Fruit fly (Drosophila melanogaster): Measurements from ENCODE around the gene wake.

wake gene

DNA sequence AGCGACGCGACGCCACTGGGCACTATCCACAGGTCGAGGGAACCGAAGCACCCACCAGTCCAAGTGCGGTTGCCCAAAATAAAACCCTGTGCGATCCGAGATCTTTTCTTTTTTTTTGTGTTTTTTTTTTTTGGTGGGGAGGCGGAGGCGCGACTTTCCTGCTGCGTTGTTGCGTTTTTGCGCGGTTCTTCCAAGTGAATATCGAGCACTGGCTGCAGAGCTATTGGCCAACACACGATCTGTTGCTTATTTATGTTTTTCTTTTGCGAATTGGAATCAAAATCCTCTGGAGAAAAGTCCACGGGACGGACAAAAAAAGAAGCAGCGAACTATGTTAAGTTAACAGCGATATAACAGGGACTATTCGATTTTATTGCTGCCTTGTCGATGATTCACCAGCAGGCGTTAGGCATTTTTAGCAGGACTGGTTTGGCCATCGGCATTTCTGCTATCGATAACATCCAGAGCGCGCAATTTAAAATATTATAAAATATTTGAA is 81.2 kb downstream of the wake start, which contains the start of gene wge (continued):
- no peak for TF ChIP-seq sima (GFP tag; optimal IDR thresholded peaks at IDR 0.05)
- TF ChIP-seq Awh (GFP tag; IDR thresholded peaks at IDR 0.05) = no peak
- TF ChIP-seq Dip3 (GFP tag; optimal IDR thresholded peaks at IDR 0.05) = no peak
- no peak for TF ChIP-seq lov (optimal IDR thresholded peaks at IDR 0.05)
- TF ChIP-seq lov (GFP tag; IDR thresholded peaks at IDR 0.05) = no peak
- peak; percentile 71; the same call in 1 of the 4 replicates for TF ChIP-seq chinmo (GFP tag; IDR thresholded peaks at IDR 0.05; ENCODE audit: partially characterized antibody)
- TF ChIP-seq CG33213 (GFP tag; optimal IDR thresholded peaks at IDR 0.05) = no peak
- TF ChIP-seq tap (tag; optimal IDR thresholded peaks at IDR 0.05) = no peak
- TF ChIP-seq vnd (GFP tag; IDR thresholded peaks at IDR 0.05; ENCODE audit: partially characterized antibody) = peak; percentile 38; the same call in 1 of the 3 replicates
- no peak for TF ChIP-seq CG1792 (GFP tag; optimal IDR thresholded peaks at IDR 0.05)
- TF ChIP-seq CG15601 (tag; optimal IDR thresholded peaks at IDR 0.05) = no peak
- TF ChIP-seq sqz (GFP tag; optimal IDR thresholded peaks at IDR 0.05) = peak; percentile 89
- TF ChIP-seq tx (GFP tag; optimal IDR thresholded peaks at IDR 0.05) = no peak
- no peak for TF ChIP-seq croc (GFP tag; conservative IDR thresholded peaks at IDR 0.05)
- no peak for TF ChIP-seq CG15011 (GFP tag; optimal IDR thresholded peaks at IDR 0.05)
- no peak for TF ChIP-seq CG4730 (GFP tag; IDR thresholded peaks at IDR 0.05)
- no peak for TF ChIP-seq Nf-YB (GFP tag; optimal IDR thresholded peaks at IDR 0.05)
- TF ChIP-seq her (GFP tag; optimal IDR thresholded peaks at IDR 0.05) = no peak
- TF ChIP-seq vfl (GFP tag; optimal IDR thresholded peaks at IDR 0.05) = no peak
- TF ChIP-seq CG2120 (GFP tag; optimal IDR thresholded peaks at IDR 0.05) = no peak
- no peak for TF ChIP-seq CG10654 (GFP tag; optimal IDR thresholded peaks at IDR 0.05)
- no peak for TF ChIP-seq CG13424 (tag; optimal IDR thresholded peaks at IDR 0.05)
- TF ChIP-seq maf-S (GFP tag; optimal IDR thresholded peaks at IDR 0.05) = no peak
- no peak for TF ChIP-seq chif (GFP tag; optimal IDR thresholded peaks at IDR 0.05)
- TF ChIP-seq mld (GFP tag; IDR thresholded peaks at IDR 0.05; ENCODE audit: partially characterized antibody) = peak; percentile 55; the same call in 1 of the 3 replicates
- TF ChIP-seq nerfin-1 (tag; optimal IDR thresholded peaks at IDR 0.05) = peak; percentile 72
- no peak for TF ChIP-seq CG18599 (GFP tag; optimal IDR thresholded peaks at IDR 0.05)
- TF ChIP-seq Doc3 (GFP tag; IDR thresholded peaks at IDR 0.05; ENCODE audit: partially characterized antibody) = peak; percentile 44; the same call in 2 of the 3 replicates
- no peak for TF ChIP-seq zf30C (GFP tag; optimal IDR thresholded peaks at IDR 0.05)
- TF ChIP-seq Ptx1 (GFP tag; IDR thresholded peaks at IDR 0.05) = no peak
- TF ChIP-seq CG7786 (GFP tag; optimal IDR thresholded peaks at IDR 0.05) = no peak
- TF ChIP-seq CG7556 (GFP tag; optimal IDR thresholded peaks at IDR 0.05) = no peak
- TF ChIP-seq CG17359 (tag; optimal IDR thresholded peaks at IDR 0.05) = no peak
- TF ChIP-seq CG14860 (GFP tag; IDR thresholded peaks at IDR 0.05; ENCODE audit: partially characterized antibody) = peak; percentile 8; the same call in 1 of the 3 replicates
- TF ChIP-seq CG6791 (GFP tag; IDR thresholded peaks at IDR 0.05; ENCODE audit: partially characterized antibody) = peak; percentile 74
- TF ChIP-seq CG6813 (GFP tag; optimal IDR thresholded peaks at IDR 0.05) = no peak
- TF ChIP-seq pita (GFP tag; optimal IDR thresholded peaks at IDR 0.05) = no peak
- TF ChIP-seq Atf6 (GFP tag; IDR thresholded peaks at IDR 0.05) = no peak
- TF ChIP-seq CG10462 (GFP tag; optimal IDR thresholded peaks at IDR 0.05) = no peak
- peak; percentile 30 for TF ChIP-seq CG12659 (GFP tag; optimal IDR thresholded peaks at IDR 0.05)
- TF ChIP-seq sr (GFP tag; IDR thresholded peaks at IDR 0.05) = no peak
- TF ChIP-seq CG18262 (tag; optimal IDR thresholded peaks at IDR 0.05) = peak; percentile 18
- TF ChIP-seq Nf-YC (tag; optimal IDR thresholded peaks at IDR 0.05) = no peak
- no peak for TF ChIP-seq salm (tag; optimal IDR thresholded peaks at IDR 0.05)
- TF ChIP-seq scrt (GFP tag; optimal IDR thresholded peaks at IDR 0.05) = no peak
- no peak for TF ChIP-seq CG2199 (GFP tag; IDR thresholded peaks at IDR 0.05)
- TF ChIP-seq Hr3 (GFP tag; optimal IDR thresholded peaks at IDR 0.05) = no peak
- no peak for TF ChIP-seq ems (GFP tag; optimal IDR thresholded peaks at IDR 0.05)
- no peak for TF ChIP-seq CG8281 (tag; optimal IDR thresholded peaks at IDR 0.05)
- TF ChIP-seq CG12219 (GFP tag; optimal IDR thresholded peaks at IDR 0.05) = no peak
